Worm (Caenorhabditis elegans): ENCODE results near the gene set-30.

The set-30 gene

DNA sequence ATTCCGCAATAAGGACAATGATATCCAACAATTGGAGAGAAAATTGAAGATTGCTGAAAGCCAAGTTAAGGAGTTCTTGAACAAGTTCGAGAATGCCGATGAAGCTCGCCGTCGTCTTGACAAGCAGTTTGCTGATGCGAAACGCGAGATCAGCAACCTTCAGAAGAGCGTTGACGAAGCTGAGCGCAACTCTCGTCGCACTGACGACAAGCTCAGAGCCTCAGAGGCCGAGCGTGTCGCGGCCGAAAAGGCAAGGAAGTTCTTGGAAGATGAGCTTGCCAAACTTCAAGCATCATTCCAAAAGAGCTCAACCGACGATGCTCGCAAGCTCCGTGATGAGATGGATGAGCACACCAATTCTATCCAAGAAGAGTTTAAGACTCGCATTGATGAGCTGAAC, 12.7 kb upstream of the set-30 start:
- TF ChIP-seq zfh-2 (GFP tag; conservative IDR thresholded peaks at IDR 0.05) (peak; percentile 58), ztf-25 (GFP tag; IDR thresholded peaks at IDR 0.05) (no peak)

DNA sequence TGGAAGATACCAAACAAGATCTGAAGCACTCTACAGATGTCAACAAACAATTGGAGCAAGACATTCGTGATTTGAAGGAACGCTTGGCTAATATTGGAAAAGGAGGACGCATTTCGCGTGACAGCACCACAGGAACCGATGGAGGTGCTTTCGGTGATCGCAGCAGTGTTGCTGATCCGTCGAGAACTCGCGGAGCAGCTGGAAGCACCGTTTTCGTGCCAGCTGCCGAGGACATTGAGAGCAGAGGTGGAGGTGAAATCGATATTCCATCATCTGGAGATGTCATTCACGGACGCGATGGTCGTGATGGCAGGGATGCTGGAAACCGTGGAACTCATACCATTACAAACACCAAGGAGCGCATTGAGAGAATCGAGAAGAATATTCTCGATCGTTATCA, 11.5 kb upstream of the set-30 start:
- TF ChIP-seq F52B5.7 (tag; optimal IDR thresholded peaks at IDR 0.05) = no peak
- TF ChIP-seq zfh-2 (GFP tag; conservative IDR thresholded peaks at IDR 0.05) = peak; percentile 59; the same call in 1 of the 2 replicates

DNA sequence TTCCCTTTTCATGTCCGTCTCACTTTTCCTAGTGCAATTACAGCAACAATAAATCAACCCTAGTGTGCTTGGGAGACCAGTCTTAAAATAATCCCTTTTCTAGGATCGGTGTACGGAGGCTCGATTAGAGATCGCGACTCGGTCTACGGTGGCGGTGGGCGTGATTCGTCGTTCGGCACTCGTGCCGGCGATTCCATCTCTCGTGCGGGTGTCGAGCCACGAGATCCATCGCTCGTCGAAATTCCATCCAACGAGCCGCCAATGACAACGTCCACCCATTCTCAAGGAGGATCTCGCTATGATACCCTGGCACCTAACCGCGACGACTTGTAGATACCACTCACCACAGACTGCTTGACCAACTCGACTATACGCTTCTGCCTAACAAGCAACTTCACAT, 6.5 kb upstream of the set-30 start:
- TF ChIP-seq zfh-2 (GFP tag; conservative IDR thresholded peaks at IDR 0.05) = peak; percentile 82
- TF ChIP-seq nhr-27 (tag; optimal IDR thresholded peaks at IDR 0.05) = no peak
- TF ChIP-seq nhr-179 (tag; optimal IDR thresholded peaks at IDR 0.05) = no peak
- TF ChIP-seq rec-8 (tag; optimal IDR thresholded peaks at IDR 0.05) = no peak
- TF ChIP-seq ceh-79 (tag; optimal IDR thresholded peaks at IDR 0.05) = no peak
- no peak for TF ChIP-seq F57A8.1 (GFP tag; optimal IDR thresholded peaks at IDR 0.05)
- no peak for TF ChIP-seq ZK185.1 (tag; optimal IDR thresholded peaks at IDR 0.05; ENCODE audit: poor library complexity, severe bottlenecking)
- TF ChIP-seq Y95B8A.8 (GFP tag; IDR thresholded peaks at IDR 0.05) = no peak
- no peak for TF ChIP-seq pbrm-1 (GFP tag; IDR thresholded peaks at IDR 0.05)
- TF ChIP-seq cebp-2 (GFP tag; IDR thresholded peaks at IDR 0.05) = no peak
- no peak for TF ChIP-seq mcd-1 (GFP tag; IDR thresholded peaks at IDR 0.05)
- no peak for TF ChIP-seq ceh-100 (GFP tag; IDR thresholded peaks at IDR 0.05)
- 0 out of 2 replicates have a peak, but pooled peaks have one; percentile 4 for TF ChIP-seq bed-1 (GFP tag; IDR thresholded peaks at IDR 0.05)

DNA sequence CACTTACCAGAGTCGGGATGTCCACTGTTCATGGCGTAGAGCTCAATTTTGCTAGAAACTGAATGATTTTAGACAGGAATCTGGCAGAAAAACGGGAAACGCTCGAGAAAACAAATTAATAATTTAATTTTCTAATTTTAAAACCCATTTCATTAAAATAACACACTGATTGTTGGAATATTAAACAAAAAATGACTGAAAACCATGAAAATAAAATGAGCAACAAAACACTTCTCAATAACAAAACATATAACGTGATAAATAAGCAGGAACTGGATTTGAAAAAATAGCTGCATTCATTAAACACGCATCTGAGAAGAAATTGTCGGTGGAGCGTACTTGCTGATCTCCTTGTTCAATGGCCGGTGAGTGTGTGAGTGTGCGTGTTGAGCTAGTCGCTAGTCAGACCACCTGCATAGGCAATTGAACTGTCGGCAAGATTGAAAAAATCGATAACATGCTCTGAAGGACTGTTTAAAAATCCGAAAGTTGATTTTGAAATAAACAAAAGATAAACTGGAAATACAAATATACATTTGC, 1.5 kb upstream of the set-30 start, which contains the start of gene ZC8.6:
Gene ZC8.6, minus strand, starts transcription at position 51 of the 540 bp plus-strand sequence.
- TF ChIP-seq ZK185.1 (tag; optimal IDR thresholded peaks at IDR 0.05; ENCODE audit: poor library complexity, severe bottlenecking) = no peak
- no peak for TF ChIP-seq hlh-12 (tag; optimal IDR thresholded peaks at IDR 0.05)
- peak; percentile 57 for TF ChIP-seq nhr-80 (tag; optimal IDR thresholded peaks at IDR 0.05)
- no peak for TF ChIP-seq tlf-1 (GFP tag; optimal IDR thresholded peaks at IDR 0.05)
- peak in 1 of 2 experiments; percentile 32 for TF ChIP-seq let-607 (tag; optimal IDR thresholded peaks at IDR 0.05)
- no peak for TF ChIP-seq lin-35 (GFP tag; optimal IDR thresholded peaks at IDR 0.05)
- TF ChIP-seq lin-40 (tag; optimal IDR thresholded peaks at IDR 0.05) = no peak
- no peak for TF ChIP-seq attf-5 (GFP tag; optimal IDR thresholded peaks at IDR 0.05)
- TF ChIP-seq ceh-58 (GFP tag; IDR thresholded peaks at IDR 0.05) = no peak
- TF ChIP-seq K12H6.12 (tag; optimal IDR thresholded peaks at IDR 0.05) = peak; percentile 32
- TF ChIP-seq mes-4 (tag; optimal IDR thresholded peaks at IDR 0.05) = no peak
- no peak for TF ChIP-seq nfya-1 (tag; optimal IDR thresholded peaks at IDR 0.05; ENCODE audit: borderline replicate concordance, insufficient read depth)
- TF ChIP-seq unc-62 (GFP tag; optimal IDR thresholded peaks at IDR 0.05) = no peak
- no peak for TF ChIP-seq F57C9.4 (tag; optimal IDR thresholded peaks at IDR 0.05)
- no peak for TF ChIP-seq sdz-38 (tag; optimal IDR thresholded peaks at IDR 0.05)
- TF ChIP-seq egrh-3 (GFP tag; IDR thresholded peaks at IDR 0.05) = no peak
- no peak for TF ChIP-seq cebp-1 (GFP tag; IDR thresholded peaks at IDR 0.05)
- peak; percentile 31 for TF ChIP-seq cebp-1 (tag; optimal IDR thresholded peaks at IDR 0.05)
- TF ChIP-seq lsl-1 (GFP tag; optimal IDR thresholded peaks at IDR 0.05) = no peak
- TF ChIP-seq sea-2 (GFP tag; IDR thresholded peaks at IDR 0.05) = no peak
- no peak for TF ChIP-seq ztf-18 (tag; optimal IDR thresholded peaks at IDR 0.05)
- TF ChIP-seq attf-6 (GFP tag; IDR thresholded peaks at IDR 0.05) = no peak
- no peak for TF ChIP-seq B0261.1 (tag; optimal IDR thresholded peaks at IDR 0.05)
- TF ChIP-seq repo-1 (tag; optimal IDR thresholded peaks at IDR 0.05) = no peak
- TF ChIP-seq egl-18 (GFP tag; IDR thresholded peaks at IDR 0.05) = no peak
- TF ChIP-seq B0336.3 (GFP tag; IDR thresholded peaks at IDR 0.05) = no peak
- peak; percentile 39; the same call in 1 of the 2 replicates for TF ChIP-seq hmg-1.2 (GFP tag; IDR thresholded peaks at IDR 0.05)
- TF ChIP-seq F55B11.4 (tag; optimal IDR thresholded peaks at IDR 0.05; ENCODE audit: borderline replicate concordance, insufficient read depth) = no peak
- TF ChIP-seq F10E7.11 (tag; optimal IDR thresholded peaks at IDR 0.05) = no peak
- no peak for TF ChIP-seq rec-8 (tag; optimal IDR thresholded peaks at IDR 0.05)
- peak; percentile 86 for TF ChIP-seq mcd-1 (GFP tag; IDR thresholded peaks at IDR 0.05)
- TF ChIP-seq bed-1 (GFP tag; IDR thresholded peaks at IDR 0.05) = no peak

Data from whole organism, young adult.